Worm (Caenorhabditis elegans): Measurements from ENCODE around the gene srx-137.

ce11 chrV:13880607-13881006 lies 18.0 kb downstream of the srx-137 start, which contains the start of gene T22G5.3:
- TF ChIP-seq flt-1 (GFP tag; IDR thresholded peaks at IDR 0.05), result no peak
- no peak for TF ChIP-seq ztf-23 (GFP tag; IDR thresholded peaks at IDR 0.05)
- TF ChIP-seq ztf-29 (GFP tag; IDR thresholded peaks at IDR 0.05), result no peak
- no peak for TF ChIP-seq ref-1 (GFP tag; conservative IDR thresholded peaks at IDR 0.05)
- TF ChIP-seq T22C8.4 (GFP tag; IDR thresholded peaks at IDR 0.05), result no peak
- no peak for TF ChIP-seq klf-2 (GFP tag; conservative IDR thresholded peaks at IDR 0.05)
